Worm (Caenorhabditis elegans) whole organism, young adult: ENCODE results near the gene ufd-2.

Experiments
- B0261.1 ChIP-seq: sonication (generic microtip); optimal IDR thresholded peaks from 2 replicates; lab custom pipeline; 2016; ENCODE audit warnings: mild to moderate bottlenecking, missing genetic modification characterization, moderate library complexity, missing compliant biosample characterization
- F23B12.7 ChIP-seq: sonication (generic microtip); optimal IDR thresholded peaks from 2 replicates; lab custom pipeline; 2017; ENCODE audit warnings: missing genetic modification characterization, mild to moderate bottlenecking, missing compliant biosample characterization, antibody characterized with exemption, moderate library complexity; ENCODE audit not compliant: insufficient read depth
- F52B5.7 ChIP-seq: sonication (generic microtip); optimal IDR thresholded peaks from 2 replicates; lab custom pipeline; 2016; ENCODE audit warnings: mild to moderate bottlenecking, missing genetic modification characterization, missing compliant biosample characterization
- T26A5.8 ChIP-seq: sonication (generic microtip); optimal IDR thresholded peaks from 2 replicates; lab custom pipeline; 2016; ENCODE audit warnings: missing genetic modification characterization, missing compliant biosample characterization
- Y53F4B.3 ChIP-seq: fragments of 200-800 bp; sonication (Bioruptor generic); IDR thresholded peaks from 2 replicates; pipeline ENCODE4 v1.3.6; 2022; ENCODE audit warnings: missing genetic modification reagents, missing genetic modification characterization, missing compliant biosample characterization
- Y53G8AR.9 ChIP-seq: fragments of 200-800 bp; sonication (Bioruptor generic); conservative IDR thresholded peaks from 2 replicates; pipeline ENCODE4 v1.3.6; 2022; ENCODE audit warnings: missing genetic modification reagents, missing genetic modification characterization, missing compliant biosample characterization
- Y79H2A.3 ChIP-seq: fragments of 200-800 bp; sonication (Bioruptor generic); conservative IDR thresholded peaks from 2 replicates; pipeline ENCODE4 v1.3.6; 2022; ENCODE audit warnings: missing genetic modification reagents, missing genetic modification characterization, missing compliant biosample characterization
- Y95B8A.8 ChIP-seq: fragments of 200-800 bp; sonication (Bioruptor generic); IDR thresholded peaks from 2 replicates; pipeline ENCODE4 v1.3.6; 2022; ENCODE audit warnings: missing genetic modification reagents, missing genetic modification characterization, missing compliant biosample characterization
- ama-1 ChIP-seq, 3 experiments: fragments of 150-350 bp in 1 of 3; sonication (generic microtip) in 2 of 3; optimal IDR thresholded peaks; 2 replicates each; lab custom pipeline; 2014 to 2018; ENCODE audit warnings: missing biosample characterization in 2 of 3, missing genetic modification characterization in 2 of 3, missing genetic modification reagents in 2 of 3
- aptf-3 ChIP-seq: fragments of 200-800 bp; sonication (Bioruptor generic); IDR thresholded peaks from 2 replicates; pipeline ENCODE4 v1.3.6; 2022; ENCODE audit warnings: missing genetic modification characterization, missing compliant biosample characterization
- attf-3 ChIP-seq: fragments of 200-800 bp; sonication (Bioruptor generic); conservative IDR thresholded peaks from 2 replicates; pipeline ENCODE4 v1.3.6; 2022; ENCODE audit warnings: missing genetic modification reagents, missing genetic modification characterization, missing compliant biosample characterization
- attf-5 ChIP-seq: fragments of 200-800 bp; sonication (Bioruptor generic); optimal IDR thresholded peaks from 2 replicates; lab custom pipeline; 2018; ENCODE audit warnings: mild to moderate bottlenecking, missing genetic modification characterization, missing compliant biosample characterization
- bed-2 ChIP-seq: fragments of 200-800 bp; sonication (Bioruptor generic); IDR thresholded peaks from 2 replicates; pipeline ENCODE4 v1.3.6; 2022; ENCODE audit warnings: missing genetic modification reagents, missing genetic modification characterization, missing compliant biosample characterization
- ccch-3 ChIP-seq: fragments of 200-800 bp; sonication (Bioruptor generic); optimal IDR thresholded peaks from 2 replicates; lab custom pipeline; 2018; ENCODE audit warnings: mild to moderate bottlenecking, missing genetic modification characterization, missing compliant biosample characterization
- cebp-1 ChIP-seq, 2 experiments: fragments of 200-800 bp in 1 of 2; sonication (Bioruptor generic) in 1 of 2; sonication (generic microtip) in 1 of 2; IDR thresholded peaks in 1 of 2; optimal IDR thresholded peaks in 1 of 2; 2 replicates each; pipeline versions ENCODE4 v1.3.6 to Lab custom; 2017 to 2022; ENCODE audit warnings: missing compliant biosample characterization in 2 of 2, missing genetic modification characterization in 2 of 2, mild to moderate bottlenecking in 1 of 2, missing genetic modification reagents in 1 of 2, moderate library complexity in 1 of 2
- ceh-100 ChIP-seq: fragments of 200-800 bp; sonication (Bioruptor generic); IDR thresholded peaks from 2 replicates; pipeline ENCODE4 v1.3.6; 2022; ENCODE audit warnings: missing genetic modification reagents, missing genetic modification characterization, missing compliant biosample characterization
- die-1 ChIP-seq: sonication (generic microtip); optimal IDR thresholded peaks from 2 replicates; lab custom pipeline; 2016; ENCODE audit warnings: missing genotype, mild to moderate bottlenecking, missing genetic modification characterization, missing compliant biosample characterization
- dox-1 ChIP-seq: fragments of 200-800 bp; sonication (Bioruptor generic); IDR thresholded peaks from 2 replicates; pipeline ENCODE4 v1.3.6; 2022; ENCODE audit warnings: missing genetic modification reagents, missing genetic modification characterization, missing compliant biosample characterization
- dpl-1 ChIP-seq: fragments of 150-350 bp; optimal IDR thresholded peaks from 2 replicates; lab custom pipeline; 2014; ENCODE audit warnings: missing biosample characterization, missing genetic modification reagents, missing genetic modification characterization
- egl-18 ChIP-seq: fragments of 200-800 bp; sonication (Bioruptor generic); IDR thresholded peaks from 2 replicates; pipeline ENCODE4 v1.3.6; 2022; ENCODE audit warnings: missing genetic modification reagents, missing genetic modification characterization, missing compliant biosample characterization
- hlh-12 ChIP-seq: sonication (generic microtip); optimal IDR thresholded peaks from 2 replicates; lab custom pipeline; 2016; ENCODE audit warnings: missing genetic modification characterization, missing compliant biosample characterization
- hmg-1.2 ChIP-seq: fragments of 200-800 bp; sonication (Bioruptor generic); IDR thresholded peaks from 2 replicates; pipeline ENCODE4 v1.3.6; 2022; ENCODE audit warnings: missing genetic modification reagents, missing genetic modification characterization, missing compliant biosample characterization
- let-607 ChIP-seq, 2 experiments: fragments of 200-800 bp in 1 of 2; sonication (Bioruptor generic) in 1 of 2; sonication (generic microtip) in 1 of 2; optimal IDR thresholded peaks; 2 replicates each; lab custom pipeline; 2016 to 2018; ENCODE audit warnings: mild to moderate bottlenecking in 2 of 2, missing compliant biosample characterization in 2 of 2, missing genetic modification characterization in 2 of 2, moderate library complexity in 2 of 2, missing genotype in 1 of 2
- lin-35 ChIP-seq, 3 experiments: fragments of 150-350 bp in 2 of 3; sonication (generic microtip) in 1 of 3; optimal IDR thresholded peaks; 2 replicates each; lab custom pipeline; 2014 to 2018; ENCODE audit warnings: missing biosample characterization in 3 of 3, missing genetic modification characterization in 3 of 3, missing genetic modification reagents in 3 of 3
- madf-10 ChIP-seq: sonication (generic microtip); optimal IDR thresholded peaks from 2 replicates; lab custom pipeline; 2016; ENCODE audit warnings: mild to moderate bottlenecking, missing genetic modification characterization, missing compliant biosample characterization
- mcd-1 ChIP-seq: fragments of 200-800 bp; sonication (Bioruptor generic); IDR thresholded peaks from 2 replicates; pipeline ENCODE4 v1.3.6; 2022; ENCODE audit warnings: missing genetic modification reagents, missing genetic modification characterization, missing compliant biosample characterization
- nfyb-1 ChIP-seq: fragments of 200-800 bp; sonication (Bioruptor generic); IDR thresholded peaks from 2 replicates; pipeline ENCODE4 v1.3.6; 2022; ENCODE audit warnings: missing genetic modification reagents, missing genetic modification characterization, missing compliant biosample characterization
- rpc-1 ChIP-seq, 2 experiments: fragments of 150-350 bp in 1 of 2; sonication (generic microtip) in 1 of 2; optimal IDR thresholded peaks; 2 replicates each; lab custom pipeline; 2014 to 2018; ENCODE audit warnings: missing biosample characterization in 1 of 2, missing genetic modification characterization in 1 of 2, missing genetic modification reagents in 1 of 2, missing genotype in 1 of 2
- sdz-38 ChIP-seq: sonication (generic microtip); optimal IDR thresholded peaks from 2 replicates; lab custom pipeline; 2016; ENCODE audit warnings: missing genotype, missing genetic modification characterization, missing compliant biosample characterization
- snpc-3.4 ChIP-seq: sonication (generic microtip); optimal IDR thresholded peaks from 2 replicates; lab custom pipeline; 2017; ENCODE audit warnings: missing genetic modification characterization, mild to moderate bottlenecking, missing compliant biosample characterization, antibody characterized with exemption, moderate library complexity, missing genotype, missing genetic modification reagents
- snpc-4 ChIP-seq, 5 experiments: fragments of 150-350 bp in 1 of 5; sonication (generic microtip) in 4 of 5; optimal IDR thresholded peaks; 2 replicates each; lab custom pipeline; 2014 to 2018; ENCODE audit warnings: missing genetic modification characterization in 5 of 5, missing biosample characterization in 3 of 5, antibody characterized with exemption in 2 of 5, mild to moderate bottlenecking in 2 of 5, missing compliant biosample characterization in 2 of 5, missing genotype in 2 of 5, moderate library complexity in 2 of 5, missing genetic modification reagents in 1 of 5
- sptf-2 ChIP-seq: fragments of 200-800 bp; sonication (Bioruptor generic); optimal IDR thresholded peaks from 2 replicates; lab custom pipeline; 2018; ENCODE audit warnings: mild to moderate bottlenecking, missing genetic modification characterization, missing compliant biosample characterization
- tbp1 ChIP-seq: fragments of 200-800 bp; sonication (Bioruptor generic); optimal IDR thresholded peaks from 2 replicates; lab custom pipeline; 2018; ENCODE audit warnings: mild to moderate bottlenecking, missing genetic modification characterization, missing compliant biosample characterization
- tbx-9 ChIP-seq: sonication (generic microtip); optimal IDR thresholded peaks from 2 replicates; lab custom pipeline; 2016; ENCODE audit warnings: borderline replicate concordance, missing genetic modification characterization, inconsistent platforms, missing compliant biosample characterization
- unc-130 ChIP-seq: sonication (generic microtip); optimal IDR thresholded peaks from 2 replicates; lab custom pipeline; 2016; ENCODE audit warnings: missing genetic modification reagents, missing genetic modification characterization, missing compliant biosample characterization
- zfh-2 ChIP-seq: fragments of 200-800 bp; sonication (Bioruptor generic); conservative IDR thresholded peaks from 2 replicates; pipeline ENCODE4 v1.3.6; 2022; ENCODE audit warnings: missing genetic modification reagents, missing genetic modification characterization, missing compliant biosample characterization
- ztf-18 ChIP-seq: sonication (generic microtip); optimal IDR thresholded peaks from 2 replicates; lab custom pipeline; 2016; ENCODE audit warnings: missing genotype, mild to moderate bottlenecking, missing genetic modification characterization, missing compliant biosample characterization

The ufd-2 gene

DNA sequence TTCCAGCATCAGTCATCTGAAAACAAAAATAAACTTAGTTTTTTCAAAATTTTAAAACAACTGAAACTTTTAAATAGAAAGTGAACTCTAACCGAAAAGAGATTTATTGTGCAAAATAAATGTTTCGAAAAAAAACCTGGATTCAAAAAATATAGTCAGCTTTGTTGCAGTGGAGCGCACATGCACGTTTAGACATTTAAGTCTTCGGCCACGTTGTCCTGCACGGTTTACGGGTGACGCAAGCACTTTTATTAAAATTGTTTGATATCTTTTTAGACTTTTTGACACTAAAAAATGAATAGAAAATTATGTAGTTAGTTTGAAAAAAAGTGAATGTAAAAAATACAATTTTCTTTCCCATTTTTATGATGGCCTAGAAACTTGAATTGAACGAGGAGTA, 23.1 kb upstream of the ufd-2 start, which contains the start of the genes ubh-4 and algn-6 (continued):
- TF ChIP-seq F52B5.7 (tag; lab: Kevin White, UChicago): no peak
- no peak for TF ChIP-seq aptf-3
- 0 out of 2 replicates have a peak, but pooled peaks have one; percentile 24 for TF ChIP-seq Y79H2A.3
- TF ChIP-seq let-607 (tag; optimal IDR thresholded peaks at IDR 0.05; lab: Kevin White, UChicago): no peak
- no peak for TF ChIP-seq Y95B8A.8
- TF ChIP-seq egl-18 (GFP tag; lab: Robert Waterston, UW): no peak
- TF ChIP-seq unc-130 (GFP tag; lab: Kevin White, UChicago): peak; percentile 89
- TF ChIP-seq, all 124 proteins: peak for 41

DNA sequence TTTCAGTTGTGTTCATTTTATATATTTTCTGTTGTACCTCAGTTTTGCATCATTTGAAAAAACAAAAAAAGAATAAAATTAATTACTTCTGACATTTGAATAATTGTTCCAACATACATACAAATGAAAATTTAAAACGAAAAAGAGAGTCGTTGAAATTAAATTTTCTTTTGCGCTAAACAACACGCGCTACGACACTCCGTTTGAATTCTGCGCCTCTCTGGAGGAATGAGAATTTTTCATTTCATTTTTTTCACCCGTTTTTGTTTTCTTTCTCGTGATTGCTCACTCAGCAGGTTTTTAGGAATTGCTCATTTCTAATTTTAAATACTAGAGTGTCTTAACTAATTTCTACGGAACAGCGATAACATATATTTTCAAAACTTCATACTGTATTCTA, 20.9 kb upstream of the ufd-2 start:
- TF ChIP-seq cebp-1 (GFP tag; IDR thresholded peaks at IDR 0.05; lab: Robert Waterston, UW) (no peak), cebp-1 (tag; optimal IDR thresholded peaks at IDR 0.05; lab: Kevin White, UChicago) (peak; percentile 16), attf-5 (GFP tag; lab: Kevin White, UChicago) (peak; percentile 54), T26A5.8 (tag; lab: Kevin White, UChicago) (no peak), tbp1 (GFP tag; lab: Kevin White, UChicago) (no peak), tbx-9 (no peak), F52B5.7 (tag; lab: Kevin White, UChicago) (no peak), mcd-1 (GFP tag; lab: Robert Waterston, UW) (no peak), snpc-4 (GFP tag; optimal IDR thresholded peaks at IDR 0.05; lab: Kevin White, UChicago) (no peak), snpc-4 (tag; optimal IDR thresholded peaks at IDR 0.05; lab: Kevin White, UChicago) (no peak), attf-3 (GFP tag; lab: Robert Waterston, UW) (peak; percentile 95), hmg-1.2 (GFP tag; lab: Robert Waterston, UW) (peak; percentile 18; the same call in 1 of the 2 replicates)
- TF ChIP-seq, all 124 proteins: peak for 4

DNA sequence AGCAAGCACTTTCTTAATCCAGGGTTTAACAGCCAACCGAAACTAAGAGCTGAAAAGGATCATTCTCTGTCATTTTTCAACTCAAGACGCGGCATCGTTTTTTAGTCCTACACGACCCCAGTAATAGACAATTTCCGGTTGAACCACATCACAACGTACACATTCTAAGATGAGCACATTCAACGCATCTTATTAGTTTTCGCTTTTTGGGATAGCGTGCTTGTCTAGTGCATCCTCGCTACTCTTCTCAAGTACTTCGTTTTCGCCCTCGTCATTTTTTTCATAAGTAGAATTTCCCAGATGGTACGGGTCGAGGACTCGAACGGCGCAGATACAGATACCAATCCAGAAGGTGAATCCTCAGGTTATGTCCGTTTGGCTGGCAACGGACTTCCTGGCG, 20.3 kb upstream of the ufd-2 start, which contains the start of gene T05H10.1:
Gene T05H10.1 (plus strand): TSS at position 301 of the 400 bp plus-strand sequence.
- TF ChIP-seq F23B12.7 (tag; lab: Kevin White, UChicago): no peak
- 0 out of 2 replicates have a peak, but pooled peaks have one; percentile 32 for TF ChIP-seq zfh-2 (GFP tag; lab: Robert Waterston, UW)
- TF ChIP-seq madf-10 (tag; lab: Kevin White, UChicago): no peak

DNA sequence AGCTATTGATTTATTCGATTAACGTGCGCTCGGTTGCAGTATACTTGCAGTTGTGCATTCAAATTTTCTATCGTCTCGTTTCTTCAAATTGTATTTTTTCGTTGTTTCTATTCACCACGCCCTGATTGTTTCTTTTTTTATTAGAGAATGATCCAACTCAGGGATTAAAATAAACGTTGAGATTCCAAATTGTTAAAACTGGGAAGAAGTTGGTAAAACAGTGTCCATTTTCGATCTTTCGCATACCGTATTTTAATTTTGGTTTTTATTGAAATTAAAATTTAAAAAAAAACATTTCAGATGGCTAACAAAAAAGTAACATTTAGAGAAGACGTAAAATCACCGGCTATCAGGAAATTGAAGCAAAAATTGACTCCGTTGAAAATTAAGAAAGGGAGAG, 15.3 kb upstream of the ufd-2 start, which contains the start of gene apn-1:
Gene apn-1 (plus strand): TSS at position 301 of the 400 bp plus-strand sequence.
- TF ChIP-seq Y53F4B.3 (GFP tag; lab: Robert Waterston, UW) (no peak), B0261.1 (tag; lab: Kevin White, UChicago) (no peak), Y53G8AR.9 (GFP tag; lab: Robert Waterston, UW) (no peak), dpl-1 (GFP tag; lab: Kevin White, UChicago) (no peak), ama-1 (optimal IDR thresholded peaks at IDR 0.05; lab: Kevin White, UChicago) (no peak), ama-1 (GFP tag; optimal IDR thresholded peaks at IDR 0.05; lab: Kevin White, UChicago) (peak in 1 of 2 experiments; percentile 13)

DNA sequence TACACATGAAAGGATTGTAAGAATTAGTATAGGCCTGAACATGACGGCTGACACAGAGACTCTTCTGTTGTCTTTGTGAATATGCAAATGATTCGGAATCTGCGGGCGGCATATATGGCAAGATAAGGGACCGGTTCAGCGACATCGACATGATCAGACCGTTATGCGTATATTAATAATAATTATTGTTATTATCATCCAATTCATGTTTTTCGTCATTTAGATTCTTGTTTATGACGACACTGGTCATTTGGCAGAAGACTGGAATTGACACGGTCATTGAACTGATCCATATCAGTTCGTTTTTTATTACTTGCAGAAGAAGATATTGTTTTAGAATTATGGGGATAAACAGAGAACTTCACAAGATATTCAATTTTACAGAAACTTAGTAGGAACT, 12.1 kb upstream of the ufd-2 start, which contains the start of gene mtre-1:
Gene mtre-1 (minus strand): TSS at position 101 of the 400 bp plus-strand sequence.
- no peak for TF ChIP-seq nfyb-1
- TF ChIP-seq ccch-3 (GFP tag; lab: Kevin White, UChicago): no peak
- no peak for TF ChIP-seq sdz-38 (tag; lab: Kevin White, UChicago)
- no peak for TF ChIP-seq lin-35 (GFP tag; optimal IDR thresholded peaks at IDR 0.05; lab: Kevin White, UChicago)
- no peak for TF ChIP-seq rpc-1 (optimal IDR thresholded peaks at IDR 0.05; lab: Kevin White, UChicago)
- TF ChIP-seq rpc-1 (tag; optimal IDR thresholded peaks at IDR 0.05; lab: Kevin White, UChicago): no peak
- TF ChIP-seq ztf-18: no peak
- no peak for TF ChIP-seq snpc-3.4 (tag; lab: Kevin White, UChicago)
- no peak for TF ChIP-seq die-1 (tag; lab: Kevin White, UChicago)
- TF ChIP-seq zfh-2 (GFP tag; lab: Robert Waterston, UW): no peak
- TF ChIP-seq dpl-1 (GFP tag; lab: Kevin White, UChicago): no peak
- TF ChIP-seq hlh-12 (tag; lab: Kevin White, UChicago): no peak
- no peak for TF ChIP-seq sptf-2 (GFP tag; lab: Kevin White, UChicago)
- no peak for TF ChIP-seq F23B12.7 (tag; lab: Kevin White, UChicago)
- TF ChIP-seq bed-2 (GFP tag; lab: Robert Waterston, UW): no peak
- TF ChIP-seq dox-1 (GFP tag; lab: Robert Waterston, UW): no peak
- no peak for TF ChIP-seq ceh-100 (GFP tag; lab: Robert Waterston, UW)
